Fruit fly (Drosophila melanogaster): ENCODE results near the gene CG7110.

Gene CG7110

dm6 chr2L:13414525-13415481 is 16.0 kb downstream of the CG7110 start, which contains the start of the genes CG16956, CG42784 and CG43850 (continued):
- TF ChIP-seq CG12659 (GFP tag; optimal IDR thresholded peaks at IDR 0.05): peak; percentile 63
- TF ChIP-seq CG11085 (GFP tag; IDR thresholded peaks at IDR 0.05): no peak
- no peak for TF ChIP-seq CG1602 (GFP tag; optimal IDR thresholded peaks at IDR 0.05)
- TF ChIP-seq D19B (GFP tag; optimal IDR thresholded peaks at IDR 0.05): peak; percentile 32
- no peak for TF ChIP-seq trem (tag; optimal IDR thresholded peaks at IDR 0.05)
- TF ChIP-seq Fer1 (GFP tag; optimal IDR thresholded peaks at IDR 0.05): peak; percentile 92
- peak; percentile 23 for TF ChIP-seq CG13287 (GFP tag; IDR thresholded peaks at IDR 0.05; ENCODE audit: partially characterized antibody)
- TF ChIP-seq CG6813 (GFP tag; optimal IDR thresholded peaks at IDR 0.05): peak; percentile 85
- no peak for TF ChIP-seq row (GFP tag; IDR thresholded peaks at IDR 0.05)
- peak; percentile 82 for TF ChIP-seq CG12299 (tag; optimal IDR thresholded peaks at IDR 0.05)
- TF ChIP-seq CG13296 (GFP tag; optimal IDR thresholded peaks at IDR 0.05): peak; percentile 90
- peak; percentile 68 for TF ChIP-seq Asciz (GFP tag; optimal IDR thresholded peaks at IDR 0.05)
- peak; percentile 89 for TF ChIP-seq CG3281 (GFP tag; optimal IDR thresholded peaks at IDR 0.05)
- peak; percentile 23 for TF ChIP-seq Mes4 (GFP tag; optimal IDR thresholded peaks at IDR 0.05)
- peak; percentile 84 for TF ChIP-seq CG6854 (GFP tag; optimal IDR thresholded peaks at IDR 0.05)
- TF ChIP-seq CG11456 (GFP tag; IDR thresholded peaks at IDR 0.05): no peak
- TF ChIP-seq nau (GFP tag; optimal IDR thresholded peaks at IDR 0.05): peak; percentile 65
- TF ChIP-seq Dll (GFP tag; IDR thresholded peaks at IDR 0.05; ENCODE audit: partially characterized antibody): no peak
- TF ChIP-seq Sox100B (GFP tag; optimal IDR thresholded peaks at IDR 0.05): peak; percentile 54
- no peak for TF ChIP-seq CG18764 (GFP tag; optimal IDR thresholded peaks at IDR 0.05)
- no peak for TF ChIP-seq Abd-B (GFP tag; optimal IDR thresholded peaks at IDR 0.05)
- TF ChIP-seq CG10209 (GFP tag; optimal IDR thresholded peaks at IDR 0.05): peak; percentile 45
- TF ChIP-seq CG10267 (tag; optimal IDR thresholded peaks at IDR 0.05): peak; percentile 13
- peak; percentile 13 for TF ChIP-seq CG8089 (GFP tag; optimal IDR thresholded peaks at IDR 0.05)
- TF ChIP-seq unpg (GFP tag; optimal IDR thresholded peaks at IDR 0.05): peak; percentile 67
- no peak for TF ChIP-seq kay (GFP tag; optimal IDR thresholded peaks at IDR 0.05)
- TF ChIP-seq Trl (optimal IDR thresholded peaks at IDR 0.05): peak; percentile 39 to 64
- TF ChIP-seq Trl (GFP tag; optimal IDR thresholded peaks at IDR 0.05): peak; percentile 24
- TF ChIP-seq MESR4 (GFP tag; optimal IDR thresholded peaks at IDR 0.05): peak; percentile 11
- TF ChIP-seq tap (tag; optimal IDR thresholded peaks at IDR 0.05): peak; percentile 30
- peak in 1 of 2 experiments; percentile 42 for TF ChIP-seq crp (GFP tag; optimal IDR thresholded peaks at IDR 0.05)
- TF ChIP-seq dmrt99B (tag; optimal IDR thresholded peaks at IDR 0.05): peak; percentile 51
- TF ChIP-seq D19A (tag; optimal IDR thresholded peaks at IDR 0.05): no peak
- TF ChIP-seq hbn (GFP tag; IDR thresholded peaks at IDR 0.05; ENCODE audit: partially characterized antibody): no peak
- no peak for TF ChIP-seq cad (GFP tag; optimal IDR thresholded peaks at IDR 0.05)
- no peak for TF ChIP-seq zf30C (GFP tag; optimal IDR thresholded peaks at IDR 0.05)
- no peak for TF ChIP-seq Dip3 (GFP tag; optimal IDR thresholded peaks at IDR 0.05)
- peak; percentile 69 for TF ChIP-seq CG18619 (GFP tag; optimal IDR thresholded peaks at IDR 0.05)
- no peak for TF ChIP-seq CG4730 (GFP tag; IDR thresholded peaks at IDR 0.05)
- no peak for TF ChIP-seq CG17359 (tag; optimal IDR thresholded peaks at IDR 0.05)
- peak; percentile 13 for TF ChIP-seq CG18011 (GFP tag; optimal IDR thresholded peaks at IDR 0.05)
- TF ChIP-seq CG14667 (GFP tag; IDR thresholded peaks at IDR 0.05): no peak
- TF ChIP-seq CG6791 (GFP tag; IDR thresholded peaks at IDR 0.05; ENCODE audit: partially characterized antibody): no peak
- TF ChIP-seq Sox102F (GFP tag; optimal IDR thresholded peaks at IDR 0.05): peak; percentile 18
- no peak for TF ChIP-seq usp (GFP tag; optimal IDR thresholded peaks at IDR 0.05)
- TF ChIP-seq fd96Cb (tag; optimal IDR thresholded peaks at IDR 0.05): no peak
- TF ChIP-seq fd64A (GFP tag; optimal IDR thresholded peaks at IDR 0.05): peak; percentile 17
- no peak for TF ChIP-seq CG4360 (GFP tag; IDR thresholded peaks at IDR 0.05)
